Worm (Caenorhabditis elegans) whole organism, midembryonic: ENCODE results near the gene F13A2.2.

Experiments
- T22C8.4 ChIP-seq: fragments of 200-800 bp; sonication (Bioruptor generic); IDR thresholded peaks from 2 replicates; pipeline ENCODE4 v1.3.6; 2022; ENCODE audit warnings: missing genetic modification characterization, missing compliant biosample characterization
- cog-1 ChIP-seq: sonication (generic microtip); optimal IDR thresholded peaks from 2 replicates; lab custom pipeline; 2016; ENCODE audit warnings: missing genetic modification characterization, missing compliant biosample characterization
- flt-1 ChIP-seq: fragments of 200-800 bp; sonication (Bioruptor generic); IDR thresholded peaks from 2 replicates; pipeline ENCODE4 v1.3.6; 2022; ENCODE audit warnings: missing genetic modification characterization, missing compliant biosample characterization
- klf-2 ChIP-seq: fragments of 200-800 bp; sonication (Bioruptor generic); conservative IDR thresholded peaks from 2 replicates; pipeline ENCODE4 v1.3.6; 2022; ENCODE audit warnings: missing genetic modification reagents, missing genetic modification characterization, missing compliant biosample characterization
- ref-1 ChIP-seq: fragments of 200-800 bp; sonication (Bioruptor generic); conservative IDR thresholded peaks from 2 replicates; pipeline ENCODE4 v1.3.6; 2022; ENCODE audit warnings: missing genetic modification reagents, missing genetic modification characterization, missing compliant biosample characterization
- ztf-29 ChIP-seq: fragments of 200-800 bp; sonication (Bioruptor generic); IDR thresholded peaks from 2 replicates; pipeline ENCODE4 v1.3.6; 2022; ENCODE audit warnings: missing genetic modification reagents, missing genetic modification characterization, missing compliant biosample characterization

- TF ChIP-seq flt-1 (GFP tag; lab: Robert Waterston, UW) (no peak), ref-1 (GFP tag; lab: Robert Waterston, UW) (no peak), cog-1 (tag; lab: Kevin White, UChicago) (no peak), T22C8.4 (GFP tag; lab: Robert Waterston, UW) (no peak), klf-2 (GFP tag; lab: Robert Waterston, UW) (no peak), ztf-29 (GFP tag; lab: Robert Waterston, UW) (no peak)
Observed at ce11 chrV:4396257-4396656, 11.9 kb upstream of the F13A2.2 start, which contains the start of gene F13A2.3.
